Worm (Caenorhabditis elegans) whole organism, L2 larva: Measurements from ENCODE around the gene C01G12.5.

Experiments used
- alr-1 ChIP-seq: fragments of 150-350 bp; optimal IDR thresholded peaks from 2 replicates; lab custom pipeline; 2014; ENCODE audit warnings: missing biosample characterization, missing genetic modification characterization
- ama-1 ChIP-seq: fragments of 150-350 bp; optimal IDR thresholded peaks from 2 replicates; lab custom pipeline; 2018; ENCODE audit warnings: inconsistent platforms
- elt-3 ChIP-seq: sonication (generic microtip); optimal IDR thresholded peaks from 2 replicates; lab custom pipeline; 2017; ENCODE audit warnings: missing biosample characterization, missing genetic modification characterization
- fos-1 ChIP-seq: fragments of 150-350 bp; optimal IDR thresholded peaks from 2 replicates; lab custom pipeline; 2014; ENCODE audit warnings: missing biosample characterization, missing genetic modification characterization
- lin-11 ChIP-seq: fragments of 150-350 bp; sonication (generic microtip); optimal IDR thresholded peaks from 2 replicates; lab custom pipeline; 2014; ENCODE audit warnings: missing biosample characterization, missing genetic modification characterization, inconsistent platforms, mixed read lengths
- mab-5 ChIP-seq: fragments of 150-350 bp; optimal IDR thresholded peaks from 2 replicates; lab custom pipeline; 2014; ENCODE audit warnings: missing biosample characterization, missing genetic modification characterization
- skn-1 ChIP-seq: sonication (generic microtip); optimal IDR thresholded peaks from 2 replicates; lab custom pipeline; 2017; ENCODE audit warnings: missing biosample characterization, missing genetic modification characterization
- ztf-1 ChIP-seq: fragments of 200-800 bp; sonication (Bioruptor generic); conservative IDR thresholded peaks from 2 replicates; pipeline ENCODE4 v1.3.6; 2022; ENCODE audit warnings: missing genetic modification characterization, missing compliant biosample characterization

DNA sequence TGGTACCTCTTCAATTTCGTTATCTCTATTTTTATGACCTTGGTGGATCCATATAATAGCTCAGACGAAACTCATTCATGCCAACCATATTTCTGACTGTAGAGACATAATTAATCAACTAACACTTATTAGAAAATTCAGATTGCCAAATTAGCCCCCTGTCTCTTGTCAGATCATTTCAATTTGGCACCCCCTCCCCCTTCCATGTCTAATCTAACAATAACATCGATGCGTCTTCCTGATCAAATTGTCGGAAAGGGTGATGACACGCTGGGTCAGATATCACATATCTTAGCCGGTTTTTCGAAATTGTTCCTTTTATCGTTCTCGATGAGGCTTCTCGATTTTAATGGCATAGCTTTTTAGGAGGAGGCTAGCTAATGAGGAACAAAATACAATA lies 24.0 kb upstream of the C01G12.5 start:
- TF ChIP-seq skn-1 (tag; lab: Kevin White, UChicago), result no peak
- no peak for TF ChIP-seq lin-11 (tag; lab: Kevin White, UChicago)
- TF ChIP-seq elt-3 (tag; lab: Kevin White, UChicago), result no peak
- TF ChIP-seq fos-1, result no peak
- no peak for TF ChIP-seq ztf-1
- no peak for TF ChIP-seq alr-1
- no peak for TF ChIP-seq ama-1 (lab: Kevin White, UChicago)
- TF ChIP-seq mab-5, result no peak
